Worm (Caenorhabditis elegans) whole organism, L4 larva: Measurements from ENCODE around the gene gop-1.

Experiments used
- F10B5.3 ChIP-seq: sonication (generic microtip); optimal IDR thresholded peaks from 2 replicates; lab custom pipeline; 2016; ENCODE audit warnings: mild to moderate bottlenecking, missing genetic modification characterization, missing compliant biosample characterization
- F37D6.2 ChIP-seq: sonication (generic microtip); optimal IDR thresholded peaks from 2 replicates; lab custom pipeline; 2016; ENCODE audit warnings: mild to moderate bottlenecking, missing genetic modification characterization, missing compliant biosample characterization
- F49E8.2 ChIP-seq: sonication (generic microtip); optimal IDR thresholded peaks from 2 replicates; lab custom pipeline; 2016; ENCODE audit warnings: missing compliant biosample characterization, mild to moderate bottlenecking, missing genetic modification characterization, borderline replicate concordance
- R02D3.7 ChIP-seq: fragments of 150-350 bp; sonication (generic microtip); optimal IDR thresholded peaks from 3 replicates; lab custom pipeline; 2014; ENCODE audit warnings: missing biosample characterization, missing genetic modification characterization
- T26A8.4 ChIP-seq: fragments of 200-800 bp; sonication (Bioruptor generic); IDR thresholded peaks from 2 replicates; pipeline ENCODE4 v1.3.6; 2022; ENCODE audit warnings: missing genetic modification characterization, missing compliant biosample characterization
- Y5F2A.4 ChIP-seq: fragments of 200-800 bp; sonication (Bioruptor generic); optimal IDR thresholded peaks from 2 replicates; lab custom pipeline; 2018; ENCODE audit warnings: mild to moderate bottlenecking, missing genetic modification characterization, missing compliant biosample characterization
- Y75B8A.6 ChIP-seq: fragments of 200-800 bp; sonication (Bioruptor generic); IDR thresholded peaks from 2 replicates; pipeline ENCODE4 v1.3.6; 2022; ENCODE audit warnings: missing genetic modification reagents, missing genetic modification characterization, missing compliant biosample characterization
- ZK337.2 ChIP-seq: fragments of 200-800 bp; sonication (Bioruptor generic); IDR thresholded peaks from 2 replicates; pipeline ENCODE4 v1.3.6; 2022; ENCODE audit warnings: missing genetic modification reagents, missing genetic modification characterization, missing compliant biosample characterization
- aha-1 ChIP-seq: fragments of 150-350 bp; peaks from one replicate; lab custom pipeline; 2014; ENCODE audit warnings: missing biosample characterization, missing genetic modification characterization
- ama-1 ChIP-seq: fragments of 150-350 bp; optimal IDR thresholded peaks from 2 replicates; lab custom pipeline; 2014; ENCODE audit warnings: inconsistent platforms, mixed read lengths
- ceh-20 ChIP-seq: fragments of 200-800 bp; sonication (Bioruptor generic); IDR thresholded peaks from 2 replicates; pipeline ENCODE4 v1.3.6; 2022; ENCODE audit warnings: missing genetic modification reagents, missing genetic modification characterization, missing compliant biosample characterization
- ceh-28 ChIP-seq: fragments of 150-350 bp; optimal IDR thresholded peaks from 2 replicates; lab custom pipeline; 2014; ENCODE audit warnings: missing biosample characterization, missing genetic modification reagents, missing genetic modification characterization
- ces-1 ChIP-seq: fragments of 150-350 bp; sonication (generic microtip); optimal IDR thresholded peaks from 4 replicates; lab custom pipeline; 2014; ENCODE audit warnings: missing biosample characterization, missing genetic modification reagents, missing genetic modification characterization
- daf-12 ChIP-seq: fragments of 150-350 bp; optimal IDR thresholded peaks from 2 replicates; lab custom pipeline; 2014; ENCODE audit warnings: missing biosample characterization, missing genetic modification reagents, missing genetic modification characterization
- daf-16 ChIP-seq, 3 experiments: sonication (generic microtip); optimal IDR thresholded peaks; 2 replicates each; lab custom pipeline; 2016 to 2017; ENCODE audit warnings: missing genetic modification characterization in 3 of 3, missing genetic modification reagents in 3 of 3, mild to moderate bottlenecking in 2 of 3, missing compliant biosample characterization in 2 of 3, missing biosample characterization in 1 of 3, moderate library complexity in 1 of 3
- dmd-9 ChIP-seq: fragments of 200-800 bp; sonication (Bioruptor generic); IDR thresholded peaks from 2 replicates; pipeline ENCODE4 v1.3.6; 2022; ENCODE audit warnings: missing genetic modification reagents, missing genetic modification characterization, missing compliant biosample characterization
- dpl-1 ChIP-seq: fragments of 150-350 bp; optimal IDR thresholded peaks from 2 replicates; lab custom pipeline; 2014; ENCODE audit warnings: missing biosample characterization, missing genetic modification reagents, missing genetic modification characterization
- duxl-1 ChIP-seq: sonication (generic microtip); optimal IDR thresholded peaks from 2 replicates; lab custom pipeline; 2016; ENCODE audit warnings: mild to moderate bottlenecking, missing genetic modification characterization, moderate library complexity, missing compliant biosample characterization; ENCODE audit not compliant: poor library complexity
- dve-1 ChIP-seq: sonication (generic microtip); optimal IDR thresholded peaks from 2 replicates; lab custom pipeline; 2017; ENCODE audit warnings: antibody characterized with exemption, mild to moderate bottlenecking, missing genetic modification characterization, missing compliant biosample characterization; ENCODE audit not compliant: insufficient read depth
- egl-43 ChIP-seq: fragments of 200-800 bp; sonication (Bioruptor generic); IDR thresholded peaks from 2 replicates; pipeline ENCODE4 v1.3.6; 2022; ENCODE audit warnings: missing genetic modification reagents, missing genetic modification characterization, missing compliant biosample characterization
- fkh-10 ChIP-seq: fragments of 150-350 bp; optimal IDR thresholded peaks from 2 replicates; lab custom pipeline; 2014; ENCODE audit warnings: missing biosample characterization, missing genetic modification reagents, missing genetic modification characterization
- gei-8 ChIP-seq: fragments of 200-800 bp; sonication (Bioruptor generic); optimal IDR thresholded peaks from 2 replicates; lab custom pipeline; 2018; ENCODE audit warnings: mild to moderate bottlenecking, missing genetic modification characterization, missing compliant biosample characterization
- hif-1 ChIP-seq, 2 experiments: sonication (generic microtip); optimal IDR thresholded peaks; 2 replicates each; lab custom pipeline; 2016 to 2017; ENCODE audit warnings: missing compliant biosample characterization in 2 of 2, missing genetic modification characterization in 2 of 2, missing genetic modification reagents in 2 of 2, missing genotype in 2 of 2, mild to moderate bottlenecking in 1 of 2
- hlh-11 ChIP-seq: fragments of 200-800 bp; sonication (Bioruptor generic); optimal IDR thresholded peaks from 2 replicates; lab custom pipeline; 2018; ENCODE audit warnings: mild to moderate bottlenecking, missing genetic modification characterization, missing compliant biosample characterization
- hlh-30 ChIP-seq: sonication (generic microtip); optimal IDR thresholded peaks from 2 replicates; lab custom pipeline; 2017; ENCODE audit warnings: antibody characterized with exemption, mild to moderate bottlenecking, missing genetic modification characterization, missing compliant biosample characterization; ENCODE audit not compliant: insufficient read depth
- hmg-1.1 ChIP-seq: fragments of 200-800 bp; sonication (Bioruptor generic); IDR thresholded peaks from 2 replicates; pipeline ENCODE4 v1.3.6; 2022; ENCODE audit warnings: missing genetic modification reagents, missing genetic modification characterization, missing compliant biosample characterization
- lin-38 ChIP-seq: fragments of 200-800 bp; sonication (Bioruptor generic); IDR thresholded peaks from 2 replicates; pipeline ENCODE4 v1.3.6; 2022; ENCODE audit warnings: missing genetic modification reagents, missing genetic modification characterization, missing compliant biosample characterization
- lsy-2 ChIP-seq, 2 experiments: fragments of 150-350 bp in 1 of 2; sonication (generic microtip) in 1 of 2; optimal IDR thresholded peaks; 2 replicates each; lab custom pipeline; 2014 to 2017; ENCODE audit warnings: missing biosample characterization in 2 of 2, missing genetic modification characterization in 2 of 2
- madf-9 ChIP-seq: fragments of 200-800 bp; sonication (Bioruptor generic); conservative IDR thresholded peaks from 2 replicates; pipeline ENCODE4 v1.3.6; 2022; ENCODE audit warnings: missing genetic modification reagents, missing genetic modification characterization, missing compliant biosample characterization
- mdt-29 ChIP-seq: fragments of 200-800 bp; sonication (Bioruptor generic); IDR thresholded peaks from 2 replicates; pipeline ENCODE4 v1.3.6; 2022; ENCODE audit warnings: missing genetic modification reagents, missing genetic modification characterization, missing compliant biosample characterization
- mep-1 ChIP-seq: fragments of 150-350 bp; sonication (generic microtip); optimal IDR thresholded peaks from 3 replicates; lab custom pipeline; 2014; ENCODE audit warnings: missing biosample characterization, missing genetic modification characterization
- mes-2 ChIP-seq: sonication (generic microtip); optimal IDR thresholded peaks from 2 replicates; lab custom pipeline; 2016; ENCODE audit warnings: missing genotype, mild to moderate bottlenecking, missing genetic modification characterization, missing compliant biosample characterization; ENCODE audit not compliant: poor library complexity, severe bottlenecking
- mxl-3 ChIP-seq: fragments of 200-800 bp; sonication (Bioruptor generic); optimal IDR thresholded peaks from 2 replicates; lab custom pipeline; 2018; ENCODE audit warnings: mild to moderate bottlenecking, missing genetic modification characterization, missing compliant biosample characterization
- nhr-111 ChIP-seq: fragments of 200-800 bp; sonication (Bioruptor generic); optimal IDR thresholded peaks from 2 replicates; lab custom pipeline; 2018; ENCODE audit warnings: mild to moderate bottlenecking, missing genetic modification characterization, missing compliant biosample characterization
- nhr-41 ChIP-seq: fragments of 200-800 bp; sonication (Bioruptor generic); IDR thresholded peaks from 2 replicates; pipeline ENCODE4 v1.3.6; 2022; ENCODE audit warnings: missing genetic modification reagents, missing genetic modification characterization, missing compliant biosample characterization
- nhr-42 ChIP-seq: fragments of 200-800 bp; sonication (Bioruptor generic); IDR thresholded peaks from 2 replicates; pipeline ENCODE4 v1.3.6; 2022; ENCODE audit warnings: missing genetic modification characterization, missing compliant biosample characterization
- nhr-6 ChIP-seq: fragments of 150-350 bp; optimal IDR thresholded peaks from 2 replicates; lab custom pipeline; 2014; ENCODE audit warnings: missing biosample characterization, missing genetic modification characterization
- rbr-2 ChIP-seq: sonication (generic microtip); optimal IDR thresholded peaks from 2 replicates; lab custom pipeline; 2016; ENCODE audit warnings: missing genotype, missing genetic modification characterization, missing compliant biosample characterization
- unc-130 ChIP-seq: sonication (generic microtip); optimal IDR thresholded peaks from 2 replicates; lab custom pipeline; 2016; ENCODE audit warnings: missing genetic modification reagents, missing genetic modification characterization, missing compliant biosample characterization
- vab-7 ChIP-seq: fragments of 200-800 bp; sonication (Bioruptor generic); IDR thresholded peaks from 2 replicates; pipeline ENCODE4 v1.3.6; 2022; ENCODE audit warnings: missing genetic modification reagents, missing genetic modification characterization, missing compliant biosample characterization
- zfp-2 ChIP-seq: sonication (generic microtip); optimal IDR thresholded peaks from 2 replicates; lab custom pipeline; 2016; ENCODE audit warnings: mild to moderate bottlenecking, missing genetic modification characterization, missing compliant biosample characterization
- ztf-11 ChIP-seq: fragments of 150-350 bp; optimal IDR thresholded peaks from 2 replicates; lab custom pipeline; 2014; ENCODE audit warnings: missing biosample characterization, missing genetic modification characterization
- ztf-7 ChIP-seq: fragments of 150-350 bp; optimal IDR thresholded peaks from 2 replicates; lab custom pipeline; 2014; ENCODE audit warnings: missing biosample characterization, missing genetic modification characterization

The gop-1 gene

ce11 chrIII:5305725-5306124 lies 51.5 kb downstream of the gop-1 start (continued):
- TF ChIP-seq R02D3.7 (tag; lab: Kevin White, UChicago) (no peak), F37D6.2 (tag; lab: Kevin White, UChicago) (peak; percentile 18), nhr-41 (GFP tag; lab: Robert Waterston, UW) (peak; percentile 96), ceh-20 (GFP tag; lab: Robert Waterston, UW) (peak; percentile 68; the same call in 1 of the 2 replicates), ztf-7 (tag; lab: Kevin White, UChicago) (peak; percentile 63), egl-43 (GFP tag; lab: Robert Waterston, UW) (peak; percentile 97), dve-1 (peak; percentile 29), hif-1 (tag; optimal IDR thresholded peaks at IDR 0.05; lab: Kevin White, UChicago) (peak; percentile 15 to 62), F10B5.3 (tag; lab: Kevin White, UChicago) (peak; percentile 59), mdt-29 (GFP tag; lab: Robert Waterston, UW) (peak; percentile 44; the same call in 1 of the 2 replicates), gei-8 (peak; percentile 74), hlh-11 (tag; lab: Kevin White, UChicago) (no peak), F49E8.2 (tag; lab: Kevin White, UChicago) (peak; percentile 61), zfp-2 (tag; lab: Kevin White, UChicago) (no peak), daf-12 (tag; lab: Kevin White, UChicago) (no peak), nhr-111 (GFP tag; lab: Kevin White, UChicago) (peak; percentile 68), vab-7 (peak; percentile 89)

ce11 chrIII:5308278-5308677 lies 54.0 kb downstream of the gop-1 start, which contains the start of gene mog-3:
TSS of gene mog-3 (plus strand) at chrIII:5308596.
- TF ChIP-seq rbr-2 (peak; percentile 10), ztf-11 (tag; lab: Kevin White, UChicago) (no peak), hmg-1.1 (GFP tag; lab: Robert Waterston, UW) (0 out of 2 replicates have a peak, but pooled peaks have one; percentile 32), ces-1 (no peak), ceh-28 (tag; lab: Kevin White, UChicago) (peak; percentile 20), ZK337.2 (GFP tag; lab: Robert Waterston, UW) (peak; percentile 62; the same call in 1 of the 2 replicates), Y75B8A.6 (GFP tag; lab: Robert Waterston, UW) (no peak), ama-1 (lab: Kevin White, UChicago) (peak; percentile 65), dmd-9 (GFP tag; lab: Robert Waterston, UW) (0 out of 2 replicates have a peak, but pooled peaks have one; percentile 53), fkh-10 (GFP tag; lab: Kevin White, UChicago) (peak; percentile 22), mdt-29 (GFP tag; lab: Robert Waterston, UW) (0 out of 2 replicates have a peak, but pooled peaks have one; percentile 12), T26A8.4 (GFP tag; lab: Robert Waterston, UW) (peak; percentile 23; the same call in 1 of the 2 replicates), daf-16 (GFP tag; optimal IDR thresholded peaks at IDR 0.05; lab: Kevin White, UChicago) (no peak), daf-16 (tag; optimal IDR thresholded peaks at IDR 0.05; lab: Kevin White, UChicago) (peak; percentile 30), mes-2 (tag; lab: Kevin White, UChicago) (peak; percentile 98), mep-1 (tag; lab: Kevin White, UChicago) (peak; percentile 41), unc-130 (GFP tag; lab: Kevin White, UChicago) (peak; percentile 89), hif-1 (tag; optimal IDR thresholded peaks at IDR 0.05; lab: Kevin White, UChicago) (peak in 1 of 2 experiments; percentile 87), hlh-11 (tag; lab: Kevin White, UChicago) (peak; percentile 16), Y5F2A.4 (GFP tag; lab: Kevin White, UChicago) (no peak), dve-1 (peak; percentile 42), lin-38 (GFP tag; lab: Robert Waterston, UW) (peak; percentile 65), duxl-1 (tag; lab: Kevin White, UChicago) (no peak), madf-9 (GFP tag; lab: Robert Waterston, UW) (peak; percentile 53; the same call in 1 of the 2 replicates), lsy-2 (tag; optimal IDR thresholded peaks at IDR 0.05; lab: Kevin White, UChicago) (peak in 1 of 2 experiments; percentile 74), ztf-7 (tag; lab: Kevin White, UChicago) (no peak), dpl-1 (GFP tag; lab: Kevin White, UChicago) (peak; percentile 91), hlh-30 (tag; lab: Kevin White, UChicago) (peak; percentile 52), aha-1 (peak; percentile 47), nhr-6 (peak; percentile 37), nhr-42 (GFP tag; lab: Robert Waterston, UW) (no peak), mxl-3 (peak; percentile 34)
